Fruit fly (Drosophila melanogaster) whole organism, prepupa: Measurements from ENCODE around the gene CCHa1.
A peak's percentile ranks its signal among the peaks of the same experiment; 100 is the strongest.

ENCODE experiments used
- Blimp-1 ChIP-seq: fragments of 200-800 bp; sonication (Bioruptor generic); optimal IDR thresholded peaks from 3 replicates; lab custom pipeline; 2017; ENCODE audit warnings: missing biosample characterization, missing genetic modification characterization, mild to moderate bottlenecking, moderate library complexity, missing genetic modification reagents
- CG10631 ChIP-seq: fragments of 200-800 bp; sonication (Bioruptor generic); optimal IDR thresholded peaks from 2 replicates; lab custom pipeline; 2016; ENCODE audit warnings: missing biosample characterization, missing genetic modification characterization
- CG10669 ChIP-seq: fragments of 200-800 bp; sonication (Bioruptor generic); optimal IDR thresholded peaks from 3 replicates; lab custom pipeline; 2018; ENCODE audit warnings: missing biosample characterization, mild to moderate bottlenecking, missing genetic modification characterization, moderate library complexity
- CG11294 ChIP-seq: fragments of 200-800 bp; sonication (Bioruptor generic); IDR thresholded peaks from 2 replicates; pipeline ENCODE4 v1.3.6; 2022; ENCODE audit warnings: missing biosample characterization, missing genetic modification characterization
- CG11762 ChIP-seq: fragments of 200-800 bp; sonication (Bioruptor generic); optimal IDR thresholded peaks from 3 replicates; lab custom pipeline; 2016; ENCODE audit warnings: missing biosample characterization, missing genetic modification characterization; ENCODE audit not compliant: insufficient read depth
- CG11902 ChIP-seq: fragments of 200-800 bp; sonication (Bioruptor generic); optimal IDR thresholded peaks from 3 replicates; lab custom pipeline; 2016; ENCODE audit warnings: missing biosample characterization, missing genetic modification characterization
- CG15336 ChIP-seq: fragments of 200-800 bp; sonication (Bioruptor generic); IDR thresholded peaks from 2 replicates; pipeline ENCODE4 v1.3.6; 2022; ENCODE audit warnings: missing biosample characterization, missing genetic modification characterization
- CG1621 ChIP-seq: fragments of 200-800 bp; sonication (Bioruptor generic); optimal IDR thresholded peaks from 3 replicates; lab custom pipeline; 2018; ENCODE audit warnings: missing biosample characterization, mild to moderate bottlenecking, missing genetic modification characterization
- CG3032 ChIP-seq: fragments of 200-800 bp; optimal IDR thresholded peaks from 2 replicates; lab custom pipeline; 2019; ENCODE audit warnings: missing biosample characterization, mild to moderate bottlenecking, missing genetic modification characterization, moderate library complexity
- CG31627 ChIP-seq: fragments of 200-800 bp; sonication (Bioruptor generic); optimal IDR thresholded peaks from 3 replicates; lab custom pipeline; 2016; ENCODE audit warnings: missing biosample characterization, missing genetic modification characterization
- CG32006 ChIP-seq: fragments of 200-800 bp; sonication (Bioruptor generic); optimal IDR thresholded peaks from 3 replicates; lab custom pipeline; 2017; ENCODE audit warnings: missing biosample characterization, mild to moderate bottlenecking, missing genetic modification characterization
- CG34406 ChIP-seq: fragments of 200-800 bp; sonication (Bioruptor generic); optimal IDR thresholded peaks from 3 replicates; lab custom pipeline; 2016; ENCODE audit warnings: missing biosample characterization, missing genetic modification characterization
- CG4318 ChIP-seq: fragments of 200-800 bp; sonication (Bioruptor generic); optimal IDR thresholded peaks from 3 replicates; lab custom pipeline; 2017; ENCODE audit warnings: missing biosample characterization, mild to moderate bottlenecking, missing genetic modification characterization
- CG6163 ChIP-seq: fragments of 200-800 bp; sonication (Bioruptor generic); IDR thresholded peaks from 3 replicates; pipeline ENCODE4 v1.3.6; 2022; ENCODE audit warnings: missing biosample characterization, missing genetic modification characterization
- CG6276 ChIP-seq: fragments of 200-800 bp; sonication (Bioruptor generic); optimal IDR thresholded peaks from 2 replicates; lab custom pipeline; 2017; ENCODE audit warnings: missing biosample characterization, mild to moderate bottlenecking, missing genetic modification characterization
- CG6792 ChIP-seq: fragments of 200-800 bp; sonication (Bioruptor generic); optimal IDR thresholded peaks from 3 replicates; lab custom pipeline; 2016; ENCODE audit warnings: missing biosample characterization, missing genetic modification characterization
- CG6808 ChIP-seq: fragments of 200-800 bp; sonication (Bioruptor generic); optimal IDR thresholded peaks from 3 replicates; lab custom pipeline; 2017; ENCODE audit warnings: missing biosample characterization, missing genetic modification characterization, mild to moderate bottlenecking, moderate library complexity, missing genetic modification reagents
- CG6854 ChIP-seq: fragments of 200-800 bp; sonication (Bioruptor generic); optimal IDR thresholded peaks from 2 replicates; lab custom pipeline; 2017; ENCODE audit warnings: missing biosample characterization, mild to moderate bottlenecking, missing genetic modification characterization
- CG7368 ChIP-seq: fragments of 200-800 bp; sonication (Bioruptor generic); optimal IDR thresholded peaks from 3 replicates; lab custom pipeline; 2016; ENCODE audit warnings: missing biosample characterization, missing genetic modification characterization
- CG8119 ChIP-seq: fragments of 200-800 bp; sonication (Bioruptor generic); IDR thresholded peaks from 3 replicates; pipeline ENCODE4 v1.3.6; 2022; ENCODE audit warnings: missing biosample characterization, missing genetic modification characterization
- CG8319 ChIP-seq: fragments of 200-800 bp; sonication (Bioruptor generic); optimal IDR thresholded peaks from 3 replicates; lab custom pipeline; 2016; ENCODE audit warnings: missing biosample characterization, missing genetic modification characterization
- CG8632 ChIP-seq: fragments of 200-800 bp; sonication (Bioruptor generic); optimal IDR thresholded peaks from 3 replicates; lab custom pipeline; 2016; ENCODE audit warnings: missing biosample characterization, missing genetic modification characterization
- Eip75B ChIP-seq: fragments of 200-800 bp; sonication (Bioruptor generic); optimal IDR thresholded peaks from 3 replicates; lab custom pipeline; 2016; ENCODE audit warnings: missing biosample characterization, missing genetic modification characterization
- Eip78C ChIP-seq: fragments of 200-800 bp; sonication (Bioruptor generic); peaks from one replicate; lab custom pipeline; 2016; ENCODE audit warnings: missing biosample characterization, missing genetic modification characterization
- Eip93F ChIP-seq: fragments of 200-800 bp; sonication (Bioruptor generic); optimal IDR thresholded peaks from 2 replicates; lab custom pipeline; 2016; ENCODE audit warnings: missing biosample characterization, mild to moderate bottlenecking, missing genetic modification characterization
- Ets21C ChIP-seq: fragments of 200-800 bp; sonication (Bioruptor generic); optimal IDR thresholded peaks from 3 replicates; lab custom pipeline; 2016; ENCODE audit warnings: missing biosample characterization, missing genetic modification characterization
- Ets96B ChIP-seq: fragments of 200-800 bp; optimal IDR thresholded peaks from 2 replicates; lab custom pipeline; 2019; ENCODE audit warnings: missing biosample characterization, mild to moderate bottlenecking, missing genetic modification characterization, moderate library complexity
- Gug ChIP-seq: fragments of 200-800 bp; sonication (Bioruptor generic); IDR thresholded peaks from 2 replicates; pipeline ENCODE4 v1.3.6; 2022; ENCODE audit warnings: missing biosample characterization, missing genetic modification characterization
- Hr38 ChIP-seq: sonication (Bioruptor generic); optimal IDR thresholded peaks from 2 replicates; lab custom pipeline; 2016; ENCODE audit warnings: missing biosample characterization, missing genetic modification characterization
- Hr39 ChIP-seq: fragments of 200-800 bp; sonication (Bioruptor generic); optimal IDR thresholded peaks from 2 replicates; lab custom pipeline; 2016; ENCODE audit warnings: missing biosample characterization, missing genetic modification characterization
- Hr4 ChIP-seq: fragments of 200-800 bp; sonication (Bioruptor generic); optimal IDR thresholded peaks from 3 replicates; lab custom pipeline; 2016; ENCODE audit warnings: missing biosample characterization, missing genetic modification characterization
- Smox ChIP-seq: fragments of 200-800 bp; sonication (Bioruptor generic); optimal IDR thresholded peaks from 3 replicates; lab custom pipeline; 2016; ENCODE audit warnings: missing biosample characterization, missing genetic modification characterization
- Sox14 ChIP-seq: fragments of 200-800 bp; sonication (Bioruptor generic); optimal IDR thresholded peaks from 3 replicates; lab custom pipeline; 2016; ENCODE audit warnings: missing biosample characterization, missing genetic modification characterization
- Sox15 ChIP-seq: fragments of 200-800 bp; sonication (Bioruptor generic); optimal IDR thresholded peaks from 3 replicates; lab custom pipeline; 2016; ENCODE audit warnings: missing biosample characterization, missing genetic modification characterization
- achi ChIP-seq: fragments of 200-800 bp; sonication (Bioruptor generic); optimal IDR thresholded peaks from 3 replicates; lab custom pipeline; 2016; ENCODE audit warnings: missing biosample characterization, missing genetic modification characterization
- acj6 ChIP-seq: fragments of 200-800 bp; sonication (Bioruptor generic); optimal IDR thresholded peaks from 3 replicates; lab custom pipeline; 2016; ENCODE audit warnings: missing biosample characterization, missing genetic modification characterization
- dac ChIP-seq: fragments of 200-800 bp; sonication (Bioruptor generic); optimal IDR thresholded peaks from 2 replicates; lab custom pipeline; 2017; ENCODE audit warnings: missing biosample characterization, mild to moderate bottlenecking, missing genetic modification characterization
- dsx ChIP-seq: fragments of 200-800 bp; optimal IDR thresholded peaks from 3 replicates; lab custom pipeline; 2019; ENCODE audit warnings: missing biosample characterization, mild to moderate bottlenecking, missing genetic modification characterization, moderate library complexity; ENCODE audit not compliant: poor library complexity, severe bottlenecking
- eg ChIP-seq: fragments of 200-800 bp; sonication (Bioruptor generic); IDR thresholded peaks from 3 replicates; pipeline ENCODE4 v1.3.6; 2022; ENCODE audit warnings: missing biosample characterization, missing genetic modification characterization
- fd59A ChIP-seq: fragments of 200-800 bp; sonication (Bioruptor generic); optimal IDR thresholded peaks from 2 replicates; lab custom pipeline; 2017; ENCODE audit warnings: missing biosample characterization, mild to moderate bottlenecking, missing genetic modification characterization, missing genetic modification reagents
- fd85E ChIP-seq: fragments of 200-800 bp; sonication (Bioruptor generic); optimal IDR thresholded peaks from 3 replicates; lab custom pipeline; 2016; ENCODE audit warnings: missing biosample characterization, missing genetic modification characterization
- fkh ChIP-seq: fragments of 200-800 bp; sonication (Bioruptor generic); optimal IDR thresholded peaks from 3 replicates; lab custom pipeline; 2017; ENCODE audit warnings: missing biosample characterization, mild to moderate bottlenecking, missing genetic modification characterization, moderate library complexity
- lz ChIP-seq: fragments of 200-800 bp; sonication (Bioruptor generic); optimal IDR thresholded peaks from 3 replicates; lab custom pipeline; 2016; ENCODE audit warnings: missing biosample characterization, missing genetic modification characterization
- net ChIP-seq: fragments of 200-800 bp; sonication (Bioruptor generic); optimal IDR thresholded peaks from 3 replicates; lab custom pipeline; 2016; ENCODE audit warnings: missing biosample characterization, missing genetic modification characterization
- pdm3 ChIP-seq: fragments of 200-800 bp; sonication (Bioruptor generic); optimal IDR thresholded peaks from 3 replicates; lab custom pipeline; 2016; ENCODE audit warnings: missing biosample characterization, missing genetic modification characterization
- ss ChIP-seq, 2 experiments: fragments of 200-800 bp; sonication (Bioruptor generic); optimal IDR thresholded peaks; 2 replicates in 1 of 2; 3 replicates in 1 of 2; lab custom pipeline; 2017 to 2018; ENCODE audit warnings: mild to moderate bottlenecking in 2 of 2, missing biosample characterization in 2 of 2, missing genetic modification characterization in 2 of 2, moderate library complexity in 1 of 2
- svp ChIP-seq: fragments of 200-800 bp; sonication (Bioruptor generic); peaks from one replicate; lab custom pipeline; 2016; ENCODE audit warnings: missing biosample characterization, missing genetic modification characterization
- topi ChIP-seq: fragments of 200-800 bp; sonication (Bioruptor generic); optimal IDR thresholded peaks from 3 replicates; lab custom pipeline; 2016; ENCODE audit warnings: missing biosample characterization, missing genetic modification characterization
- vri ChIP-seq: fragments of 200-800 bp; sonication (Bioruptor generic); optimal IDR thresholded peaks from 3 replicates; lab custom pipeline; 2016; ENCODE audit warnings: missing biosample characterization, mild to moderate bottlenecking, missing genetic modification characterization

Gene CCHa1

dm6 chr3R:14077026-14077425, 19.6 kb downstream of the CCHa1 start (continued):
- no peak for TF ChIP-seq Sox15 (GFP tag; lab: Kevin White, UChicago)
- TF ChIP-seq Eip75B, result peak; percentile 64
- TF ChIP-seq CG6854 (GFP tag; lab: Kevin White, UChicago), result no peak
- peak; percentile 67 for TF ChIP-seq eg
- peak; percentile 21 for TF ChIP-seq Hr39 (GFP tag; lab: Kevin White, UChicago)
- TF ChIP-seq CG8119 (GFP tag; lab: Robert Waterston, UW), result peak; percentile 66; the same call in 2 of the 3 replicates
- TF ChIP-seq Hr4, result peak; percentile 51
- peak; percentile 70 for TF ChIP-seq CG10669 (GFP tag; lab: Kevin White, UChicago)
- peak; percentile 83 for TF ChIP-seq CG6163 (GFP tag; lab: Robert Waterston, UW)
- peak; percentile 55 for TF ChIP-seq CG6808 (GFP tag; lab: Kevin White, UChicago)
- TF ChIP-seq Ets21C (GFP tag; lab: Kevin White, UChicago), result no peak
- no peak for TF ChIP-seq Hr38 (GFP tag; lab: Kevin White, UChicago)
- TF ChIP-seq lz, result peak; percentile 7
- TF ChIP-seq Gug (GFP tag; lab: Robert Waterston, UW), result peak; percentile 40
- TF ChIP-seq Sox14 (GFP tag; lab: Kevin White, UChicago), result peak; percentile 25
- TF ChIP-seq fkh (GFP tag; lab: Kevin White, UChicago), result no peak
- peak; percentile 28 for TF ChIP-seq CG1621
- TF ChIP-seq svp (GFP tag; lab: Kevin White, UChicago), result peak; percentile 64
- peak; percentile 59 for TF ChIP-seq Ets96B (tag; lab: Kevin White, UChicago)
- peak; percentile 6 for TF ChIP-seq CG31627 (GFP tag; lab: Kevin White, UChicago)
- TF ChIP-seq CG3032 (tag; lab: Kevin White, UChicago), result peak; percentile 40
- TF ChIP-seq ss (GFP tag; optimal IDR thresholded peaks at IDR 0.05; lab: Kevin White, UChicago), result peak in 1 of 2 experiments; percentile 43
- TF ChIP-seq achi (GFP tag; lab: Kevin White, UChicago), result peak; percentile 56
- TF ChIP-seq CG15336 (GFP tag; lab: Robert Waterston, UW), result peak; percentile 70
- peak; percentile 48 for TF ChIP-seq CG11762 (GFP tag; lab: Kevin White, UChicago)
- peak; percentile 42 for TF ChIP-seq pdm3 (GFP tag; lab: Kevin White, UChicago)
- TF ChIP-seq CG4318 (GFP tag; lab: Kevin White, UChicago), result no peak
- no peak for TF ChIP-seq Smox
- no peak for TF ChIP-seq Eip93F (GFP tag; lab: Kevin White, UChicago)
- peak; percentile 48 for TF ChIP-seq CG6792 (GFP tag; lab: Kevin White, UChicago)
- no peak for TF ChIP-seq CG8319 (GFP tag; lab: Kevin White, UChicago)
- peak; percentile 30 for TF ChIP-seq CG7368
- TF ChIP-seq CG11902 (GFP tag; lab: Kevin White, UChicago), result peak; percentile 45
- peak; percentile 48 for TF ChIP-seq net (GFP tag; lab: Kevin White, UChicago)
- peak; percentile 43 for TF ChIP-seq CG34406 (GFP tag; lab: Kevin White, UChicago)
- TF ChIP-seq dac (GFP tag; lab: Kevin White, UChicago), result no peak
- no peak for TF ChIP-seq vri (GFP tag; lab: Kevin White, UChicago)
- no peak for TF ChIP-seq fd85E (GFP tag; lab: Kevin White, UChicago)
- peak; percentile 49 for TF ChIP-seq acj6 (GFP tag; lab: Kevin White, UChicago)
- TF ChIP-seq Blimp-1, result no peak
- TF ChIP-seq CG32006 (GFP tag; lab: Kevin White, UChicago), result peak; percentile 59
- peak; percentile 29 for TF ChIP-seq dsx (GFP tag; lab: Kevin White, UChicago)

DNA sequence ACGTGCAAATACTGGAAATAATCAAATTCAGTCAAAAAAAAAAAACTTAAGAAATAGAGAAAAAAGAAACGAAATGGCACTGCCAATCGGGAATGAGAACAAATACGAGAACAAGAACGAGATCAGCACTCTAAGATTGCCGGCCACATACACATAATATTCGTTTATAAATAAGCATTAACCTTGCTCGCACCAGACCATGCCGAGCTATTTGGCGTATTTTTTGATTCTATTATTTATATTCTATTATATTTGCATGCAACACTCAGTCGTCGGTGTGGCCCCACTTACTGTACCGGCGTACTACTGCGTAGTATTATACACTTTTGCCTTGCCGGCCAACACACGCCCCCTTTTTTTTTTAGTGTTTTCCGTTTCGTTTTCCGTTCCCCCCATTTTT, 26.0 kb downstream of the CCHa1 start:
- no peak for TF ChIP-seq fd59A (GFP tag; lab: Kevin White, UChicago)
- TF ChIP-seq acj6 (GFP tag; lab: Kevin White, UChicago), result peak; percentile 6
- TF ChIP-seq Hr39 (GFP tag; lab: Kevin White, UChicago), result no peak
- TF ChIP-seq Eip75B, result no peak
- TF ChIP-seq CG6808 (GFP tag; lab: Kevin White, UChicago), result no peak
- no peak for TF ChIP-seq CG31627 (GFP tag; lab: Kevin White, UChicago)
- peak; percentile 33; the same call in 1 of the 3 replicates for TF ChIP-seq eg
- peak; percentile 10 for TF ChIP-seq achi (GFP tag; lab: Kevin White, UChicago)
- peak; percentile 64 for TF ChIP-seq Eip78C (GFP tag; lab: Kevin White, UChicago)
- no peak for TF ChIP-seq net (GFP tag; lab: Kevin White, UChicago)
- TF ChIP-seq Smox, result no peak
- TF ChIP-seq CG8119 (GFP tag; lab: Robert Waterston, UW), result no peak
- no peak for TF ChIP-seq CG11294 (GFP tag; lab: Robert Waterston, UW)
- TF ChIP-seq CG6276, result no peak
- no peak for TF ChIP-seq topi
- no peak for TF ChIP-seq Gug (GFP tag; lab: Robert Waterston, UW)
- no peak for TF ChIP-seq Blimp-1
- no peak for TF ChIP-seq CG6792 (GFP tag; lab: Kevin White, UChicago)
- no peak for TF ChIP-seq CG8632 (GFP tag; lab: Kevin White, UChicago)
- TF ChIP-seq Hr4, result peak; percentile 20
- peak; percentile 72 for TF ChIP-seq svp (GFP tag; lab: Kevin White, UChicago)
- TF ChIP-seq CG10631, result no peak
- TF ChIP-seq CG32006 (GFP tag; lab: Kevin White, UChicago), result peak; percentile 21
